Fruit fly (Drosophila melanogaster) whole organism, pupa: Measurements from ENCODE around the gene Ccp84Ag.

Experiments
- CG13204 ChIP-seq: fragments of 200-800 bp; sonication (Bioruptor generic); optimal IDR thresholded peaks from 2 replicates; lab custom pipeline; 2018; ENCODE audit warnings: missing biosample characterization, mild to moderate bottlenecking, missing genetic modification characterization, moderate library complexity
- CG14655 ChIP-seq: fragments of 200-800 bp; sonication (Bioruptor generic); optimal IDR thresholded peaks from 3 replicates; lab custom pipeline; 2017; ENCODE audit warnings: mild to moderate bottlenecking, missing biosample characterization, missing genetic modification reagents, missing genetic modification characterization
- CG8301 ChIP-seq: fragments of 200-800 bp; sonication (Bioruptor generic); optimal IDR thresholded peaks from 2 replicates; lab custom pipeline; 2018; ENCODE audit warnings: missing biosample characterization, mild to moderate bottlenecking, missing genetic modification characterization
- CG9948 ChIP-seq: fragments of 200-800 bp; sonication (Bioruptor generic); optimal IDR thresholded peaks from 2 replicates; lab custom pipeline; 2018; ENCODE audit warnings: missing biosample characterization, mild to moderate bottlenecking, missing genetic modification characterization, moderate library complexity
- Pif1A ChIP-seq: fragments of 200-800 bp; sonication (Bioruptor generic); optimal IDR thresholded peaks from 3 replicates; lab custom pipeline; 2016; ENCODE audit warnings: missing biosample characterization, missing genetic modification characterization
- fd96Ca ChIP-seq: fragments of 200-800 bp; sonication (Bioruptor generic); IDR thresholded peaks from 3 replicates; pipeline ENCODE4 v1.3.6; 2022; ENCODE audit warnings: missing biosample characterization, missing genetic modification characterization

DNA sequence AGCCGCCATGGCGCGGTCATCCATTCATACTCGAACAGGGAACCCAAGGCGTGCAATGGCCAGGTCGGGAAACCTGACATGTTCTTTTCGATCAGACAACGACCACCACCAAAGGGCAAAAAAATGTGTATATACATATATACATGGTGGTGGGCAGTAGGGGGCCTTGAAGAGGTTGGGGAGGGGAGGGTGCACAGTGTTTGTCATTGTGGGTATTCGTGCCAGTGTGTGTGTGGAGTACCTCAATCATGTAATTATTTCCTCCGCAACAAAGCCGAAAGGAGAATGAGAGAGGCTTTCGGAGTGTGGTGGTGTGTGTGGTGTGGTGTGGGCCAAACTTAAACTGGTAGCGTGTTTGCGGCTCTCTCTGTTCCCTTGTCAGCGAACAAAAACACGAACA is 39.6 kb downstream of the Ccp84Ag start:
- TF ChIP-seq CG9948 (tag; lab: Kevin White, UChicago) (no peak), fd96Ca (GFP tag; lab: Robert Waterston, UW) (no peak), CG13204 (GFP tag; lab: Kevin White, UChicago) (no peak), CG8301 (tag; lab: Kevin White, UChicago) (no peak), Pif1A (no peak), CG14655 (no peak)
